Fruit fly (Drosophila melanogaster) whole organism, embryonic: ENCODE measurements around the gene NKCC.

Experiments used
- Aef1 ChIP-seq: fragments of 200-800 bp; sonication (Bioruptor generic); IDR thresholded peaks from 3 replicates; pipeline ENCODE4 v1.3.6; 2022; ENCODE audit warnings: missing biosample characterization, missing genetic modification characterization
- Bgb ChIP-seq: fragments of 200-800 bp; sonication (Bioruptor generic); IDR thresholded peaks from 2 replicates; pipeline ENCODE4 v1.3.6; 2022; ENCODE audit warnings: missing biosample characterization, missing genetic modification characterization; ENCODE audit not compliant: partially characterized antibody
- CG13894 ChIP-seq: fragments of 200-800 bp; sonication (Bioruptor generic); optimal IDR thresholded peaks from 3 replicates; lab custom pipeline; 2018; ENCODE audit warnings: missing biosample characterization, mild to moderate bottlenecking, missing genetic modification characterization, moderate library complexity
- CG17359 ChIP-seq: fragments of 200-800 bp; sonication (Bioruptor generic); optimal IDR thresholded peaks from 3 replicates; lab custom pipeline; 2018; ENCODE audit warnings: missing biosample characterization, mild to moderate bottlenecking, missing genetic modification characterization, moderate library complexity
- CG17802 ChIP-seq: fragments of 200-800 bp; sonication (Bioruptor generic); optimal IDR thresholded peaks from 2 replicates; lab custom pipeline; 2018; ENCODE audit warnings: missing biosample characterization, mild to moderate bottlenecking, missing genetic modification characterization, moderate library complexity
- CG1832 ChIP-seq: fragments of 200-800 bp; sonication (Bioruptor generic); optimal IDR thresholded peaks from 2 replicates; lab custom pipeline; 2017; ENCODE audit warnings: missing biosample characterization, mild to moderate bottlenecking, missing genetic modification characterization, inconsistent platforms
- CG18764 ChIP-seq: fragments of 200-800 bp; sonication (Bioruptor generic); optimal IDR thresholded peaks from 3 replicates; lab custom pipeline; 2016; ENCODE audit warnings: missing biosample characterization, missing genetic modification characterization
- CG2120 ChIP-seq: fragments of 200-800 bp; sonication (Bioruptor generic); optimal IDR thresholded peaks from 3 replicates; lab custom pipeline; 2016; ENCODE audit warnings: missing biosample characterization, missing genetic modification characterization
- CG30403 ChIP-seq: fragments of 200-800 bp; sonication (Bioruptor generic); optimal IDR thresholded peaks from 3 replicates; lab custom pipeline; 2016; ENCODE audit warnings: missing biosample characterization, missing genetic modification characterization
- CG3065 ChIP-seq: fragments of 200-800 bp; sonication (Bioruptor generic); optimal IDR thresholded peaks from 2 replicates; lab custom pipeline; 2016; ENCODE audit warnings: missing biosample characterization, missing genetic modification characterization
- CG31388 ChIP-seq: fragments of 200-800 bp; sonication (Bioruptor generic); optimal IDR thresholded peaks from 2 replicates; lab custom pipeline; 2016; ENCODE audit warnings: missing biosample characterization, missing genetic modification characterization
- CG33557 ChIP-seq: fragments of 200-800 bp; sonication (Bioruptor generic); optimal IDR thresholded peaks from 2 replicates; lab custom pipeline; 2019; ENCODE audit warnings: missing biosample characterization, mild to moderate bottlenecking, missing genetic modification characterization, moderate library complexity
- CG34224 ChIP-seq: fragments of 200-800 bp; sonication (Bioruptor generic); IDR thresholded peaks from 3 replicates; pipeline ENCODE4 v1.3.6; 2022; ENCODE audit warnings: missing biosample characterization, missing genetic modification characterization; ENCODE audit not compliant: partially characterized antibody
- CG3995 ChIP-seq: fragments of 200-800 bp; sonication (Bioruptor generic); optimal IDR thresholded peaks from 3 replicates; lab custom pipeline; 2016; ENCODE audit warnings: missing biosample characterization, missing genetic modification characterization
- CG42726 ChIP-seq: fragments of 200-800 bp; sonication (Bioruptor generic); IDR thresholded peaks from 2 replicates; pipeline ENCODE4 v1.3.6; 2022; ENCODE audit warnings: missing biosample characterization, missing genetic modification characterization; ENCODE audit not compliant: partially characterized antibody
- CG4360 ChIP-seq: fragments of 200-800 bp; sonication (Bioruptor generic); IDR thresholded peaks from 2 replicates; pipeline ENCODE4 v1.3.6; 2022; ENCODE audit warnings: missing biosample characterization, missing genetic modification characterization
- CG4707 ChIP-seq: fragments of 200-800 bp; sonication (Bioruptor generic); optimal IDR thresholded peaks from 2 replicates; lab custom pipeline; 2018; ENCODE audit warnings: missing biosample characterization, mild to moderate bottlenecking, missing genetic modification characterization, moderate library complexity
- CG4730 ChIP-seq: fragments of 200-800 bp; sonication (Bioruptor generic); IDR thresholded peaks from 2 replicates; pipeline ENCODE4 v1.3.6; 2022; ENCODE audit warnings: missing biosample characterization, missing genetic modification characterization
- CG7839 ChIP-seq: fragments of 200-800 bp; sonication (Bioruptor generic); optimal IDR thresholded peaks from 3 replicates; lab custom pipeline; 2018; ENCODE audit warnings: missing biosample characterization, mild to moderate bottlenecking, missing genetic modification characterization, moderate library complexity
- CG7963 ChIP-seq: fragments of 200-800 bp; sonication (Bioruptor generic); IDR thresholded peaks from 3 replicates; pipeline ENCODE4 v1.3.6; 2022; ENCODE audit warnings: missing biosample characterization, missing genetic modification characterization; ENCODE audit not compliant: partially characterized antibody
- Camta ChIP-seq: fragments of 200-800 bp; sonication (Bioruptor generic); optimal IDR thresholded peaks from 2 replicates; lab custom pipeline; 2016; ENCODE audit warnings: missing biosample characterization, missing genetic modification characterization
- Drgx ChIP-seq: fragments of 200-800 bp; sonication (Bioruptor generic); IDR thresholded peaks from 2 replicates; pipeline ENCODE4 v1.3.6; 2022; ENCODE audit warnings: missing biosample characterization, missing genetic modification characterization
- E2f2 ChIP-seq: fragments of 200-800 bp; sonication (Bioruptor generic); IDR thresholded peaks from 2 replicates; pipeline ENCODE4 v1.3.6; 2022; ENCODE audit warnings: missing biosample characterization, missing genetic modification characterization
- Fer3 ChIP-seq: fragments of 200-800 bp; sonication (Bioruptor generic); optimal IDR thresholded peaks from 2 replicates; lab custom pipeline; 2018; ENCODE audit warnings: missing biosample characterization, mild to moderate bottlenecking, missing genetic modification characterization, moderate library complexity
- HLH3B ChIP-seq: fragments of 200-800 bp; sonication (Bioruptor generic); IDR thresholded peaks from 2 replicates; pipeline ENCODE4 v1.3.6; 2022; ENCODE audit warnings: missing biosample characterization, missing genetic modification characterization
- Hmr ChIP-seq: fragments of 200-800 bp; sonication (Bioruptor generic); optimal IDR thresholded peaks from 3 replicates; lab custom pipeline; 2017; ENCODE audit warnings: mild to moderate bottlenecking, missing biosample characterization, missing genetic modification reagents, missing genetic modification characterization
- Nf-YB ChIP-seq: fragments of 200-800 bp; sonication (Bioruptor generic); optimal IDR thresholded peaks from 3 replicates; lab custom pipeline; 2019; ENCODE audit warnings: missing biosample characterization, mild to moderate bottlenecking, missing genetic modification characterization, moderate library complexity
- Poxn ChIP-seq: fragments of 200-800 bp; sonication (Bioruptor generic); IDR thresholded peaks from 2 replicates; pipeline ENCODE4 v1.3.6; 2022; ENCODE audit warnings: missing biosample characterization, missing genetic modification characterization
- ab ChIP-seq: fragments of 200-800 bp; sonication (Bioruptor generic); optimal IDR thresholded peaks from 2 replicates; lab custom pipeline; 2016; ENCODE audit warnings: missing biosample characterization, missing genetic modification characterization
- ase ChIP-seq: fragments of 200-800 bp; sonication (Bioruptor generic); IDR thresholded peaks from 3 replicates; pipeline ENCODE4 v1.3.6; 2022; ENCODE audit warnings: missing biosample characterization, missing genetic modification characterization
- cad ChIP-seq: fragments of >200 bp; optimal IDR thresholded peaks from 2 replicates; lab custom pipeline; 2017; ENCODE audit warnings: missing biosample characterization, missing genetic modification characterization
- crc ChIP-seq: fragments of 200-800 bp; sonication (Bioruptor generic); optimal IDR thresholded peaks from 2 replicates; lab custom pipeline; 2016; ENCODE audit warnings: missing biosample characterization, missing genetic modification characterization
- crol ChIP-seq: fragments of 200-800 bp; sonication (Bioruptor generic); IDR thresholded peaks from 2 replicates; pipeline ENCODE4 v1.3.6; 2022; ENCODE audit warnings: missing biosample characterization, missing genetic modification characterization
- dmrt11E ChIP-seq: fragments of 200-800 bp; sonication (Bioruptor generic); optimal IDR thresholded peaks from 3 replicates; lab custom pipeline; 2018; ENCODE audit warnings: missing biosample characterization, mild to moderate bottlenecking, missing genetic modification characterization, moderate library complexity
- grn ChIP-seq: fragments of 200-800 bp; sonication (Bioruptor generic); optimal IDR thresholded peaks from 3 replicates; lab custom pipeline; 2017; ENCODE audit warnings: missing biosample characterization, missing genetic modification characterization
- gt ChIP-seq: fragments of 200-800 bp; sonication (Bioruptor generic); IDR thresholded peaks from 2 replicates; pipeline ENCODE4 v1.3.6; 2022; ENCODE audit warnings: missing biosample characterization, missing genetic modification characterization
- hkb ChIP-seq, 2 experiments: fragments of 200-800 bp in 1 of 2; fragments of >200 bp in 1 of 2; sonication (Bioruptor generic) in 1 of 2; IDR thresholded peaks in 1 of 2; optimal IDR thresholded peaks in 1 of 2; 2 replicates each; pipeline versions ENCODE4 v1.3.6 to Lab custom; 2017 to 2022; ENCODE audit warnings: missing biosample characterization in 1 of 2, missing genetic modification characterization in 1 of 2
- inv ChIP-seq: fragments of 200-800 bp; sonication (Bioruptor generic); IDR thresholded peaks from 2 replicates; pipeline ENCODE4 v1.3.6; 2022; ENCODE audit warnings: missing biosample characterization, missing genetic modification characterization; ENCODE audit not compliant: partially characterized antibody
- mld ChIP-seq: fragments of 200-800 bp; sonication (Bioruptor generic); IDR thresholded peaks from 3 replicates; pipeline ENCODE4 v1.3.6; 2022; ENCODE audit warnings: missing biosample characterization, missing genetic modification characterization; ENCODE audit not compliant: partially characterized antibody
- p53 ChIP-seq: fragments of 200-800 bp; sonication (Bioruptor generic); optimal IDR thresholded peaks from 2 replicates; lab custom pipeline; 2016; ENCODE audit warnings: missing biosample characterization, missing genetic modification characterization
- sc ChIP-seq, 3 experiments: fragments of >200 bp in 2 of 3; fragments of 200-800 bp in 1 of 3; sonication (Bioruptor generic) in 1 of 3; optimal IDR thresholded peaks; 2 replicates in 2 of 3; 3 replicates in 1 of 3; lab custom pipeline; 2017; ENCODE audit warnings: mild to moderate bottlenecking in 1 of 3, missing biosample characterization in 1 of 3, missing genetic modification characterization in 1 of 3, missing genetic modification reagents in 1 of 3
- scrt ChIP-seq: fragments of 200-800 bp; sonication (Bioruptor generic); optimal IDR thresholded peaks from 2 replicates; lab custom pipeline; 2018; ENCODE audit warnings: missing biosample characterization, mild to moderate bottlenecking, missing genetic modification characterization, moderate library complexity
- sens ChIP-seq: fragments of 200-800 bp; sonication (Bioruptor generic); peaks from one replicate; lab custom pipeline; 2016; ENCODE audit warnings: missing biosample characterization, missing genetic modification characterization
- sqz ChIP-seq: fragments of 200-800 bp; sonication (Bioruptor generic); optimal IDR thresholded peaks from 3 replicates; lab custom pipeline; 2018; ENCODE audit warnings: missing biosample characterization, mild to moderate bottlenecking, missing genetic modification characterization
- tll ChIP-seq, 2 experiments: fragments of 200-800 bp in 1 of 2; fragments of >200 bp in 1 of 2; sonication (Bioruptor generic) in 1 of 2; optimal IDR thresholded peaks; 2 replicates each; lab custom pipeline; 2017 to 2019; ENCODE audit warnings: missing biosample characterization in 2 of 2, missing genetic modification characterization in 2 of 2, mild to moderate bottlenecking in 1 of 2, moderate library complexity in 1 of 2
- twi ChIP-seq: fragments of 200-800 bp; optimal IDR thresholded peaks from 2 replicates; lab custom pipeline; 2019; ENCODE audit warnings: missing biosample characterization, mild to moderate bottlenecking, missing genetic modification characterization, moderate library complexity
- unc-4 ChIP-seq: fragments of 200-800 bp; sonication (Bioruptor generic); IDR thresholded peaks from 2 replicates; pipeline ENCODE4 v1.3.6; 2022; ENCODE audit warnings: missing biosample characterization, missing genetic modification characterization; ENCODE audit not compliant: partially characterized antibody
- z ChIP-seq: fragments of 200-800 bp; sonication (Bioruptor generic); IDR thresholded peaks from 3 replicates; pipeline ENCODE4 v1.3.6; 2022; ENCODE audit warnings: missing biosample characterization, missing genetic modification characterization
- zen ChIP-seq: fragments of 200-800 bp; sonication (Bioruptor generic); optimal IDR thresholded peaks from 3 replicates; lab custom pipeline; 2018; ENCODE audit warnings: missing biosample characterization, mild to moderate bottlenecking, missing genetic modification characterization, moderate library complexity

NKCC gene

DNA sequence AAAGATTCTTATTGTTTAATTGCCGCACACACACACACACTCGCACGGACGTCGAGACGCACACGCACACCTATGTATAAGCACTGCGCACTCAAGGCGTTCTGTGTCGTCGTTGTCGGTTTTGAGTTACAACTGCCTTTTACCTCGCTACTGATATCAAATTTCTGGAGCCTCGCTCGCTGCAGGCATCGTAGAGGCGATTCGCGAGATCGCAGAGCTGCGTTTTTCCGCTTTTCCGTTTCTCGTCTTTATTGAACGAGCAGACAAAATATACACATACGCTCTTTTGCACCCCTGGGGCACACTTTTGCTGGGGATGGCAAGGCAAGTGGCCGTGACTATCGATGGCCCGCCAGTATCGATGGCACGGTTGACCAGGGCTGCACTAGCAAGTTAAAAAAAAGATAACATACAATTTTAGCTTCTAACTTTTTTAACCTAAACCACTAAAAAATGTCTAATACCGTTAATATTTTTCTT is 45.0 kb upstream of the NKCC start, which contains the start of gene CG2519 (continued):
- TF ChIP-seq CG18764 (GFP tag; lab: Kevin White, UChicago) (peak; percentile 61), sens (GFP tag; lab: Kevin White, UChicago) (peak; percentile 91), hkb (optimal IDR thresholded peaks at IDR 0.05; lab: Kevin White, UChicago) (no peak), hkb (GFP tag; IDR thresholded peaks at IDR 0.05; lab: Robert Waterston, UW) (no peak), crol (GFP tag; lab: Robert Waterston, UW) (no peak), dmrt11E (peak; percentile 21), Hmr (GFP tag; lab: Kevin White, UChicago) (no peak), twi (tag; lab: Kevin White, UChicago) (no peak), unc-4 (GFP tag; lab: Robert Waterston, UW) (peak; percentile 91), gt (no peak), sqz (GFP tag; lab: Kevin White, UChicago) (no peak), CG17802 (tag; lab: Kevin White, UChicago) (no peak), CG30403 (GFP tag; lab: Kevin White, UChicago) (peak; percentile 68), CG7963 (GFP tag; lab: Robert Waterston, UW) (peak; percentile 89), CG34224 (GFP tag; lab: Robert Waterston, UW) (peak; percentile 81), Bgb (GFP tag; lab: Robert Waterston, UW) (peak; percentile 96), CG3995 (GFP tag; lab: Kevin White, UChicago) (peak; percentile 71), Fer3 (no peak), ase (GFP tag; lab: Robert Waterston, UW) (peak; percentile 61; the same call in 2 of the 3 replicates), HLH3B (GFP tag; lab: Robert Waterston, UW) (peak; percentile 55; the same call in 1 of the 2 replicates), CG13894 (tag; lab: Kevin White, UChicago) (no peak), sc (optimal IDR thresholded peaks at IDR 0.05; lab: Kevin White, UChicago) (no peak), sc (GFP tag; optimal IDR thresholded peaks at IDR 0.05; lab: Kevin White, UChicago) (no peak), CG3065 (GFP tag; lab: Kevin White, UChicago) (no peak), tll (GFP tag; optimal IDR thresholded peaks at IDR 0.05; lab: Kevin White, UChicago) (no peak), Aef1 (GFP tag; lab: Robert Waterston, UW) (peak; percentile 45; the same call in 1 of the 3 replicates), Poxn (GFP tag; lab: Robert Waterston, UW) (no peak), CG4730 (GFP tag; lab: Robert Waterston, UW) (no peak; the same call in 1 of the 2 replicates), CG33557 (GFP tag; lab: Kevin White, UChicago) (no peak), grn (GFP tag; lab: Kevin White, UChicago) (no peak), CG1832 (no peak), CG7839 (tag; lab: Kevin White, UChicago) (no peak), E2f2 (peak; percentile 61), CG4707 (no peak), cad (GFP tag; lab: Kevin White, UChicago) (no peak), CG4360 (GFP tag; lab: Robert Waterston, UW) (no peak), mld (GFP tag; lab: Robert Waterston, UW) (peak; percentile 92), CG42726 (GFP tag; lab: Robert Waterston, UW) (peak; percentile 94), z (GFP tag; lab: Robert Waterston, UW) (0 out of 3 replicates have a peak, but pooled peaks have one; percentile 17), zen (tag; lab: Kevin White, UChicago) (no peak), CG31388 (GFP tag; lab: Kevin White, UChicago) (no peak), Drgx (GFP tag; lab: Robert Waterston, UW) (peak; percentile 4; the same call in 1 of the 2 replicates), ab (no peak), Nf-YB (GFP tag; lab: Kevin White, UChicago) (no peak), CG2120 (GFP tag; lab: Kevin White, UChicago) (peak; percentile 81), scrt (GFP tag; lab: Kevin White, UChicago) (no peak), CG17359 (tag; lab: Kevin White, UChicago) (peak; percentile 59), crc (peak; percentile 21), p53 (GFP tag; lab: Kevin White, UChicago) (peak; percentile 11), inv (GFP tag; lab: Robert Waterston, UW) (peak; percentile 91), Camta (GFP tag; lab: Kevin White, UChicago) (no peak)
